Fruit fly (Drosophila melanogaster): ENCODE results near the gene AMPKalpha.
A peak's percentile ranks its signal among the peaks of the same experiment; 100 is the strongest.

The AMPKalpha gene

dm6 chrX:1349255-1349654 lies 26.1 kb upstream of the AMPKalpha start, which contains the start of gene MTPAP (continued):
- TF ChIP-seq Bgb (GFP tag; IDR thresholded peaks at IDR 0.05; ENCODE audit: partially characterized antibody) (peak; percentile 42; the same call in 1 of the 2 replicates), org-1 (GFP tag; optimal IDR thresholded peaks at IDR 0.05) (no peak), Kr (GFP tag; optimal IDR thresholded peaks at IDR 0.05) (no peak), Max (GFP tag; optimal IDR thresholded peaks at IDR 0.05) (peak; percentile 50), CG33557 (GFP tag; optimal IDR thresholded peaks at IDR 0.05) (peak; percentile 14), scrt (GFP tag; optimal IDR thresholded peaks at IDR 0.05) (no peak), nmo (GFP tag; optimal IDR thresholded peaks at IDR 0.05) (peak; percentile 54), CG10565 (GFP tag; optimal IDR thresholded peaks at IDR 0.05) (no peak), usp (GFP tag; optimal IDR thresholded peaks at IDR 0.05) (no peak), CG12155 (GFP tag; optimal IDR thresholded peaks at IDR 0.05) (no peak), dm (GFP tag; optimal IDR thresholded peaks at IDR 0.05) (peak; percentile 71), CG10366 (GFP tag; IDR thresholded peaks at IDR 0.05) (no peak), NfI (GFP tag; optimal IDR thresholded peaks at IDR 0.05) (no peak), CG7963 (GFP tag; IDR thresholded peaks at IDR 0.05; ENCODE audit: partially characterized antibody) (peak; percentile 28; the same call in 1 of the 3 replicates), bab2 (GFP tag; optimal IDR thresholded peaks at IDR 0.05) (no peak), ab (GFP tag; optimal IDR thresholded peaks at IDR 0.05) (no peak), CHES-1-like (GFP tag; optimal IDR thresholded peaks at IDR 0.05) (peak; percentile 35), CG17912 (GFP tag; optimal IDR thresholded peaks at IDR 0.05) (no peak), Asciz (GFP tag; optimal IDR thresholded peaks at IDR 0.05) (no peak), CG15073 (GFP tag; optimal IDR thresholded peaks at IDR 0.05) (no peak), HLH54F (GFP tag; optimal IDR thresholded peaks at IDR 0.05) (no peak), Jarid2 (GFP tag; optimal IDR thresholded peaks at IDR 0.05) (no peak), sug (tag; optimal IDR thresholded peaks at IDR 0.05) (peak; percentile 37), CG3407 (GFP tag; optimal IDR thresholded peaks at IDR 0.05) (no peak), CG16779 (GFP tag; IDR thresholded peaks at IDR 0.05) (no peak), CG9215 (GFP tag; IDR thresholded peaks at IDR 0.05) (no peak), CG4424 (GFP tag; optimal IDR thresholded peaks at IDR 0.05) (no peak), CG16863 (GFP tag; optimal IDR thresholded peaks at IDR 0.05) (no peak), dpn (GFP tag; optimal IDR thresholded peaks at IDR 0.05) (peak in 1 of 2 experiments; percentile 39), zen (tag; optimal IDR thresholded peaks at IDR 0.05) (no peak), pho (GFP tag; optimal IDR thresholded peaks at IDR 0.05) (peak; percentile 14), Deaf1 (tag; optimal IDR thresholded peaks at IDR 0.05) (no peak), Ravus (GFP tag; IDR thresholded peaks at IDR 0.05) (no peak), CG6689 (GFP tag; IDR thresholded peaks at IDR 0.05) (no peak), CG6254 (GFP tag; optimal IDR thresholded peaks at IDR 0.05) (no peak), Oli (tag; optimal IDR thresholded peaks at IDR 0.05) (no peak), corto (GFP tag; optimal IDR thresholded peaks at IDR 0.05) (no peak), Tbp (GFP tag; optimal IDR thresholded peaks at IDR 0.05) (no peak), tio (GFP tag; optimal IDR thresholded peaks at IDR 0.05) (no peak), zfh1 (GFP tag; IDR thresholded peaks at IDR 0.05) (no peak), Ada2b (GFP tag; IDR thresholded peaks at IDR 0.05) (no peak), CG4360 (GFP tag; IDR thresholded peaks at IDR 0.05) (no peak), pzg (GFP tag; optimal IDR thresholded peaks at IDR 0.05) (peak; percentile 49), Dll (GFP tag; IDR thresholded peaks at IDR 0.05; ENCODE audit: partially characterized antibody) (peak; percentile 66), lab (GFP tag; optimal IDR thresholded peaks at IDR 0.05) (no peak), CG4820 (GFP tag; optimal IDR thresholded peaks at IDR 0.05) (no peak), Sox100B (GFP tag; optimal IDR thresholded peaks at IDR 0.05) (no peak), Doc2 (GFP tag; IDR thresholded peaks at IDR 0.05) (no peak), CG11723 (GFP tag; optimal IDR thresholded peaks at IDR 0.05) (no peak), CG43689 (GFP tag; IDR thresholded peaks at IDR 0.05) (no peak), CG12236 (GFP tag; optimal IDR thresholded peaks at IDR 0.05) (no peak), Hand (GFP tag; optimal IDR thresholded peaks at IDR 0.05) (no peak)

Data from whole organism, embryonic.